Worm (Caenorhabditis elegans): Measurements from ENCODE around the gene cwf-19L1.
"Not testable (repeated sequence)": the region's sequence is repeated elsewhere in the genome, so short reads cannot be mapped to it uniquely, and the experiment has no call there.

Gene cwf-19L1

DNA sequence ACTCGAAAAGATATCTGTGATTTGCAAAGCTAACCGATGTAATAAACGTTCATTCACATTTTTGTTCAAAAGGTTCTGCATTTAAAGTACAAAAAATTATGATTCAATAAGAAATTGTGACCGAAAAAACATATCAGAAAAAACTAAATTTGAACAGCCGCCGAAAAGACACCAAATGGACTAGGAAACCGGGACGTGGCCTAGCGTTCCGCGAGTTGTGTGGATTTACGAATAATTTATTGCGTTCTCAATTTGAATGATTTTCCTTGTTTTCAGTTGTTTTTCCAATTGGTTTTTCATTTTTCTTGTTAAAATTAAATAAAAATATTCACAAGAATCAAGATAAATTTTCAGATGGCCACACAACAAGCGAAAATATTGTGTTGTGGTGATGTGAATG is at the start of gene cwf-19L1:
cwf-19L1 (plus strand) TSS at position 355 of the 400 bp plus-strand sequence.
- no peak for TF ChIP-seq nhr-6 (tag; optimal IDR thresholded peaks at IDR 0.05)
- TF ChIP-seq nhr-21 (tag; optimal IDR thresholded peaks at IDR 0.05): peak; percentile 57
- peak; percentile 24 for TF ChIP-seq ama-1 (optimal IDR thresholded peaks at IDR 0.05)
- peak; percentile 41 for TF ChIP-seq F13H6.1 (tag; optimal IDR thresholded peaks at IDR 0.05)
- TF ChIP-seq gmeb-1 (tag; optimal IDR thresholded peaks at IDR 0.05): peak; percentile 93
- no peak for TF ChIP-seq Y55F3AM.14 (GFP tag; optimal IDR thresholded peaks at IDR 0.05)
- TF ChIP-seq unc-55 (GFP tag; optimal IDR thresholded peaks at IDR 0.05): peak; percentile 83
- TF ChIP-seq R02D3.7 (tag; optimal IDR thresholded peaks at IDR 0.05): peak; percentile 65
- no peak for TF ChIP-seq ztf-1 (GFP tag; conservative IDR thresholded peaks at IDR 0.05)
- peak; percentile 3 for TF ChIP-seq unc-62 (GFP tag; optimal IDR thresholded peaks at IDR 0.05)
- TF ChIP-seq elt-3 (tag; optimal IDR thresholded peaks at IDR 0.05): no peak
- TF ChIP-seq lin-13 (GFP tag; optimal IDR thresholded peaks at IDR 0.05): peak; percentile 35
- TF ChIP-seq egl-27 (tag; optimal IDR thresholded peaks at IDR 0.05): no peak
- peak; percentile 13 to 77 for TF ChIP-seq lsy-2 (tag; optimal IDR thresholded peaks at IDR 0.05)
- TF ChIP-seq crh-2 (tag; optimal IDR thresholded peaks at IDR 0.05): peak; percentile 68
- TF ChIP-seq nhr-25 (tag; optimal IDR thresholded peaks at IDR 0.05): peak; percentile 53
- peak; percentile 90 for TF ChIP-seq mab-5 (tag; optimal IDR thresholded peaks at IDR 0.05)
- no peak for TF ChIP-seq peb-1 (tag; optimal IDR thresholded peaks at IDR 0.05)
- TF ChIP-seq sem-4 (tag; optimal IDR thresholded peaks at IDR 0.05): peak; percentile 22
- TF ChIP-seq sma-9 (GFP tag; optimal IDR thresholded peaks at IDR 0.05): peak; percentile 84
- no peak for TF ChIP-seq sma-9 (tag; optimal IDR thresholded peaks at IDR 0.05)
- peak; percentile 24 for TF ChIP-seq snpc-4 (tag; optimal IDR thresholded peaks at IDR 0.05)
- peak; percentile 76 for TF ChIP-seq C34F6.9 (tag; optimal IDR thresholded peaks at IDR 0.05)
- peak; percentile 9 for TF ChIP-seq fos-1 (tag; optimal IDR thresholded peaks at IDR 0.05)
- TF ChIP-seq ztf-11 (tag; optimal IDR thresholded peaks at IDR 0.05): no peak
- TF ChIP-seq alr-1 (tag; optimal IDR thresholded peaks at IDR 0.05): no peak
- peak; percentile 48 for TF ChIP-seq nhr-129 (tag; optimal IDR thresholded peaks at IDR 0.05)
- TF ChIP-seq sma-3 (GFP tag; optimal IDR thresholded peaks at IDR 0.05): peak; percentile 35

DNA sequence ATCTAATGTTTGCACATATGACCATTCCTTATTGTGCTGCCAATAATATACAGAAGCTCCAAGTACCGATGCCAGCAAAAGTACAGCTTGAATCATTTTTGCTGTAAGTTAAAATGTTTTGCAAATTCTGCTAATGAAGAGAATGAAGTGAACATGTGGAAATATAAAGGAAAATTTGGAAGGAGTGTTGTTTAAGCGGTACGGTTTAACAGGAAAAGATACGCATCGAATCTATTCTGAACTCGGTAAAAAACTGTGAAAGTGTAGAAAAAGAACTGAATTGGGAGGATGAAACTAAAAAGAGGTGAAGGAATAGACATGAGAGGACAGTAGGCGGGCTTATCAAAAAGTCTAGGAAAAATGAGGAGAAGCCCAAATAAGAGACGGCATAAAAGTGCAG is 44.3 kb upstream of the cwf-19L1 start, which contains the start of gene Y38A10A.2:
Y38A10A.2 (minus strand) TSS at position 101 of the 400 bp plus-strand sequence.
- TF ChIP-seq dmd-4 (tag; optimal IDR thresholded peaks at IDR 0.05) (no peak), nhr-12 (tag; optimal IDR thresholded peaks at IDR 0.05) (no peak), nhr-77 (tag; optimal IDR thresholded peaks at IDR 0.05) (no peak), blmp-1 (tag; optimal IDR thresholded peaks at IDR 0.05; ENCODE audit: insufficient read depth) (no peak), ztf-4 (tag; optimal IDR thresholded peaks at IDR 0.05) (no peak), aly-2 (tag; optimal IDR thresholded peaks at IDR 0.05) (no peak), elt-3 (tag; optimal IDR thresholded peaks at IDR 0.05) (no peak), zag-1 (tag; optimal IDR thresholded peaks at IDR 0.05) (no peak), nhr-129 (tag; optimal IDR thresholded peaks at IDR 0.05) (no peak), mdl-1 (tag; optimal IDR thresholded peaks at IDR 0.05) (no peak), ZK546.5 (tag; optimal IDR thresholded peaks at IDR 0.05) (no peak), nhr-10 (tag; optimal IDR thresholded peaks at IDR 0.05) (no peak), unc-62 (GFP tag; optimal IDR thresholded peaks at IDR 0.05) (no peak)

ce11 chrV:6067112-6067511 is 40.5 kb upstream of the cwf-19L1 start, which contains the start of gene srh-10:
TSS of gene srh-10 (minus strand) at chrV:6067140.
- TF ChIP-seq nhr-129 (tag; optimal IDR thresholded peaks at IDR 0.05): no peak

- not testable (repeated sequence) for TF ChIP-seq sma-3 (GFP tag; optimal IDR thresholded peaks at IDR 0.05); dmd-4 (tag; optimal IDR thresholded peaks at IDR 0.05); sma-9 (GFP tag; optimal IDR thresholded peaks at IDR 0.05); sma-9 (tag; optimal IDR thresholded peaks at IDR 0.05)
Observed at ce11 chrV:6069968-6070367, 37.7 kb upstream of the cwf-19L1 start, which contains the start of gene fbxa-214. TSS of gene fbxa-214 (minus strand) at chrV:6070068.
